Worm (Caenorhabditis elegans) whole organism, L1 larva: ENCODE measurements around the gene rsu-1.
A peak's percentile ranks its signal among the peaks of the same experiment; 100 is the strongest.

ENCODE experiments used
- C16A3.4 ChIP-seq: fragments of 150-350 bp; optimal IDR thresholded peaks from 2 replicates; lab custom pipeline; 2014; ENCODE audit warnings: missing biosample characterization, missing genetic modification characterization
- C34B4.2 ChIP-seq: sonication (generic microtip); optimal IDR thresholded peaks from 2 replicates; lab custom pipeline; 2017; ENCODE audit warnings: mild to moderate bottlenecking, missing genetic modification characterization, missing compliant biosample characterization
- ama-1 ChIP-seq: fragments of 150-350 bp; optimal IDR thresholded peaks from 2 replicates; lab custom pipeline; 2014
- ceh-63 ChIP-seq: fragments of 200-800 bp; sonication (Bioruptor generic); optimal IDR thresholded peaks from 2 replicates; lab custom pipeline; 2018; ENCODE audit warnings: mild to moderate bottlenecking, missing genetic modification characterization, missing compliant biosample characterization
- ceh-88 ChIP-seq: fragments of 200-800 bp; sonication (Bioruptor generic); IDR thresholded peaks from 2 replicates; pipeline ENCODE4 v1.3.6; 2022; ENCODE audit warnings: missing genetic modification characterization, missing compliant biosample characterization
- ceh-90 ChIP-seq: sonication (generic microtip); optimal IDR thresholded peaks from 2 replicates; lab custom pipeline; 2016; ENCODE audit warnings: missing genetic modification characterization, missing compliant biosample characterization
- dpl-1 ChIP-seq, 3 experiments: fragments of 150-350 bp in 2 of 3; sonication (generic microtip) in 1 of 3; optimal IDR thresholded peaks; 2 replicates each; lab custom pipeline; 2014 to 2017; ENCODE audit warnings: missing biosample characterization in 3 of 3, missing genetic modification characterization in 3 of 3, missing genetic modification reagents in 3 of 3
- dsc-1 ChIP-seq: sonication (generic microtip); optimal IDR thresholded peaks from 2 replicates; lab custom pipeline; 2016; ENCODE audit warnings: mild to moderate bottlenecking, missing genetic modification characterization, missing compliant biosample characterization
- efl-1 ChIP-seq, 4 experiments: fragments of 150-350 bp; optimal IDR thresholded peaks in 3 of 4; peaks in 1 of 4; 1 replicate in 1 of 4; 2 replicates in 3 of 4; lab custom pipeline; 2014; ENCODE audit warnings: missing biosample characterization in 2 of 4, missing genetic modification characterization in 2 of 4, missing genetic modification reagents in 2 of 4
- egl-27 ChIP-seq, 2 experiments: fragments of 150-350 bp in 1 of 2; sonication (generic microtip); optimal IDR thresholded peaks; 3 replicates each; lab custom pipeline; 2017 to 2018; ENCODE audit warnings: missing biosample characterization in 2 of 2, missing genetic modification characterization in 2 of 2, missing genetic modification reagents in 2 of 2
- fkh-4 ChIP-seq: sonication (generic microtip); optimal IDR thresholded peaks from 2 replicates; lab custom pipeline; 2016; ENCODE audit warnings: missing compliant biosample characterization, missing genetic modification characterization, borderline replicate concordance
- fkh-8 ChIP-seq: sonication (generic microtip); optimal IDR thresholded peaks from 2 replicates; lab custom pipeline; 2016; ENCODE audit warnings: mild to moderate bottlenecking, missing genetic modification characterization, missing compliant biosample characterization
- fos-1 ChIP-seq: fragments of 150-350 bp; optimal IDR thresholded peaks from 2 replicates; lab custom pipeline; 2014; ENCODE audit warnings: missing biosample characterization, missing genetic modification characterization
- hlh-17 ChIP-seq: fragments of 200-800 bp; sonication (Bioruptor generic); optimal IDR thresholded peaks from 2 replicates; lab custom pipeline; 2018; ENCODE audit warnings: missing genetic modification characterization, mild to moderate bottlenecking, missing compliant biosample characterization, moderate library complexity, borderline replicate concordance
- hlh-4 ChIP-seq: sonication (generic microtip); optimal IDR thresholded peaks from 2 replicates; lab custom pipeline; 2016; ENCODE audit warnings: mild to moderate bottlenecking, missing genetic modification characterization, missing compliant biosample characterization
- isw-1 ChIP-seq: fragments of 200-800 bp; sonication (Bioruptor generic); IDR thresholded peaks from 2 replicates; pipeline ENCODE4 v1.3.6; 2022; ENCODE audit warnings: missing genetic modification characterization, missing compliant biosample characterization
- jun-1 ChIP-seq: fragments of 150-350 bp; optimal IDR thresholded peaks from 2 replicates; lab custom pipeline; 2014; ENCODE audit warnings: missing biosample characterization, missing genetic modification reagents, missing genetic modification characterization
- lin-35 ChIP-seq, 2 experiments: fragments of 150-350 bp; optimal IDR thresholded peaks; 2 replicates each; lab custom pipeline; 2014; ENCODE audit warnings: missing biosample characterization in 2 of 2, missing genetic modification characterization in 2 of 2, missing genetic modification reagents in 2 of 2
- mab-9 ChIP-seq: fragments of 200-800 bp; sonication (Bioruptor generic); IDR thresholded peaks from 2 replicates; pipeline ENCODE4 v1.3.6; 2022; ENCODE audit warnings: missing genetic modification reagents, missing genetic modification characterization, missing compliant biosample characterization
- mef-2 ChIP-seq: fragments of 150-350 bp; optimal IDR thresholded peaks from 2 replicates; lab custom pipeline; 2014; ENCODE audit warnings: missing biosample characterization, missing genetic modification characterization
- nhr-11 ChIP-seq: fragments of 150-350 bp; optimal IDR thresholded peaks from 2 replicates; lab custom pipeline; 2014; ENCODE audit warnings: missing biosample characterization, missing genetic modification characterization
- nhr-12 ChIP-seq: sonication (generic microtip); optimal IDR thresholded peaks from 2 replicates; lab custom pipeline; 2017; ENCODE audit warnings: missing biosample characterization, missing genetic modification characterization
- nhr-19 ChIP-seq: fragments of 200-800 bp; sonication (Bioruptor generic); conservative IDR thresholded peaks from 2 replicates; pipeline ENCODE4 v1.3.6; 2022; ENCODE audit warnings: missing genetic modification characterization, missing compliant biosample characterization
- nhr-237 ChIP-seq: fragments of 150-350 bp; optimal IDR thresholded peaks from 2 replicates; lab custom pipeline; 2014; ENCODE audit warnings: missing biosample characterization, missing genetic modification characterization
- nhr-47 ChIP-seq: sonication (generic microtip); optimal IDR thresholded peaks from 2 replicates; lab custom pipeline; 2016; ENCODE audit warnings: mild to moderate bottlenecking, missing genetic modification characterization, moderate library complexity, missing compliant biosample characterization
- nhr-71 ChIP-seq: sonication (generic microtip); optimal IDR thresholded peaks from 2 replicates; lab custom pipeline; 2016; ENCODE audit warnings: mild to moderate bottlenecking, missing genetic modification characterization, moderate library complexity, missing compliant biosample characterization
- nhr-77 ChIP-seq: fragments of 150-350 bp; optimal IDR thresholded peaks from 2 replicates; lab custom pipeline; 2014; ENCODE audit warnings: missing biosample characterization, missing genetic modification characterization
- nhr-84 ChIP-seq: sonication (generic microtip); optimal IDR thresholded peaks from 2 replicates; lab custom pipeline; 2017; ENCODE audit warnings: missing biosample characterization, missing genetic modification characterization
- pag-3 ChIP-seq: sonication (generic microtip); optimal IDR thresholded peaks from 2 replicates; lab custom pipeline; 2017; ENCODE audit warnings: missing genetic modification characterization, mild to moderate bottlenecking, missing compliant biosample characterization, antibody characterized with exemption, borderline replicate concordance; ENCODE audit not compliant: insufficient read depth
- pax-3 ChIP-seq: fragments of 200-800 bp; sonication (Bioruptor generic); optimal IDR thresholded peaks from 2 replicates; lab custom pipeline; 2018; ENCODE audit warnings: mild to moderate bottlenecking, missing genetic modification characterization, moderate library complexity, missing compliant biosample characterization
- pqm-1 ChIP-seq: sonication (generic microtip); optimal IDR thresholded peaks from 3 replicates; lab custom pipeline; 2017; ENCODE audit warnings: missing biosample characterization, missing genetic modification characterization
- rnt-1 ChIP-seq: sonication (generic microtip); optimal IDR thresholded peaks from 2 replicates; lab custom pipeline; 2016; ENCODE audit warnings: mild to moderate bottlenecking, missing genetic modification characterization, moderate library complexity, missing compliant biosample characterization
- skn-1 ChIP-seq: fragments of 150-350 bp; optimal IDR thresholded peaks from 2 replicates; lab custom pipeline; 2014; ENCODE audit warnings: missing biosample characterization, missing genetic modification characterization
- snu-23 ChIP-seq: sonication (generic microtip); optimal IDR thresholded peaks from 2 replicates; lab custom pipeline; 2016; ENCODE audit warnings: missing genetic modification characterization, missing compliant biosample characterization
- sox-4 ChIP-seq: sonication (generic microtip); optimal IDR thresholded peaks from 2 replicates; lab custom pipeline; 2016; ENCODE audit warnings: missing genetic modification characterization, missing compliant biosample characterization
- sptf-1 ChIP-seq: fragments of 150-350 bp; optimal IDR thresholded peaks from 2 replicates; lab custom pipeline; 2014; ENCODE audit warnings: missing biosample characterization, missing genetic modification characterization
- sup-37 ChIP-seq: fragments of 200-800 bp; sonication (Bioruptor generic); optimal IDR thresholded peaks from 2 replicates; lab custom pipeline; 2018; ENCODE audit warnings: mild to moderate bottlenecking, missing genetic modification characterization, missing compliant biosample characterization
- swsn-7 ChIP-seq: sonication (generic microtip); optimal IDR thresholded peaks from 2 replicates; lab custom pipeline; 2016; ENCODE audit warnings: missing genetic modification characterization, missing compliant biosample characterization
- tbx-2 ChIP-seq: sonication (generic microtip); optimal IDR thresholded peaks from 2 replicates; lab custom pipeline; 2016; ENCODE audit warnings: missing genetic modification characterization, missing compliant biosample characterization
- unc-130 ChIP-seq: fragments of 150-350 bp; optimal IDR thresholded peaks from 2 replicates; lab custom pipeline; 2017; ENCODE audit warnings: missing biosample characterization, missing genetic modification characterization, inconsistent platforms
- unc-30 ChIP-seq: sonication (generic microtip); optimal IDR thresholded peaks from 2 replicates; lab custom pipeline; 2017; ENCODE audit warnings: missing biosample characterization, missing genetic modification characterization
- unc-86 ChIP-seq: sonication (generic microtip); optimal IDR thresholded peaks from 2 replicates; lab custom pipeline; 2016; ENCODE audit warnings: missing genetic modification characterization, missing compliant biosample characterization
- unc-98 ChIP-seq: fragments of 200-800 bp; sonication (Bioruptor generic); IDR thresholded peaks from 2 replicates; pipeline ENCODE4 v1.3.6; 2022; ENCODE audit warnings: missing genetic modification characterization, missing compliant biosample characterization
- vab-15 ChIP-seq: sonication (generic microtip); optimal IDR thresholded peaks from 2 replicates; lab custom pipeline; 2017; ENCODE audit warnings: missing genotype, mild to moderate bottlenecking, missing genetic modification characterization, missing compliant biosample characterization
- zag-1 ChIP-seq: fragments of 150-350 bp; optimal IDR thresholded peaks from 2 replicates; lab custom pipeline; 2014; ENCODE audit warnings: missing biosample characterization, missing genetic modification characterization
- ztf-4 ChIP-seq: fragments of 150-350 bp; optimal IDR thresholded peaks from 2 replicates; lab custom pipeline; 2014; ENCODE audit warnings: missing biosample characterization, missing genetic modification characterization

The rsu-1 gene

DNA sequence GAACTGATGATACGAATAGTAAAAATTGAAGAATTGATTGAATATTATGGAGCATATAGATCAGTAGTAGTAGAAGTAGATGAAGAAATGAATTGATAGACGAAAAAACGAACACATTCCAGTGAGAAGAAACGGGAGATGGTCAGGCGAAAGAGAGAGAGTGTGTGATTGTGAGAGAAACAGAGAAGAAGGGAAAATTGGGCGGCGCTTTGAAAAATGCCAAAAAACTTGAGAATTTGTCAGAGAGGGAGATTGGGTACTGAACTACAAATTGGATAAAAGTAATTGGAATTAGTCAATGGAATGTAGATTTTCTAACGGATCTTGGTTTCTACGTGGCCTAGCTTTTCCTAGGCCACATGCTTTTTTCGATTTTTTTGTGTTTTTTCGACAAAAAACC lies 16.4 kb downstream of the rsu-1 start, which contains the start of gene C34C12.7:
C34C12.7 (minus strand) TSS at position 118 of the 400 bp plus-strand sequence.
- TF ChIP-seq pag-3 (tag; lab: Kevin White, UChicago): no peak
- TF ChIP-seq ama-1 (lab: Kevin White, UChicago): no peak
- no peak for TF ChIP-seq unc-30
- no peak for TF ChIP-seq jun-1 (tag; lab: Kevin White, UChicago)
- peak in 1 of 3 experiments; percentile 10 for TF ChIP-seq dpl-1 (GFP tag; optimal IDR thresholded peaks at IDR 0.05; lab: Kevin White, UChicago)
- peak in 1 of 2 experiments; percentile 35 for TF ChIP-seq lin-35 (GFP tag; optimal IDR thresholded peaks at IDR 0.05; lab: Kevin White, UChicago)
- no peak for TF ChIP-seq pax-3 (tag; lab: Kevin White, UChicago)
- no peak for TF ChIP-seq unc-130 (tag; lab: Kevin White, UChicago)
- no peak for TF ChIP-seq efl-1 (optimal IDR thresholded peaks at IDR 0.05; lab: Kevin White, UChicago)
- TF ChIP-seq efl-1 (GFP tag; optimal IDR thresholded peaks at IDR 0.05 in 1 of 2; lab: Kevin White, UChicago): peak; percentile 50 to 91
- TF ChIP-seq C16A3.4: no peak
- TF ChIP-seq nhr-11 (tag; lab: Kevin White, UChicago): no peak

- TF ChIP-seq nhr-237 (tag; lab: Kevin White, UChicago): no peak
- no peak for TF ChIP-seq lin-35 (GFP tag; optimal IDR thresholded peaks at IDR 0.05; lab: Kevin White, UChicago)
- TF ChIP-seq nhr-77 (tag; lab: Kevin White, UChicago): no peak
- no peak for TF ChIP-seq sup-37 (GFP tag; lab: Kevin White, UChicago)
- no peak for TF ChIP-seq sox-4 (tag; lab: Kevin White, UChicago)
- TF ChIP-seq pqm-1: no peak
- no peak for TF ChIP-seq pag-3 (tag; lab: Kevin White, UChicago)
- TF ChIP-seq snu-23 (GFP tag; lab: Kevin White, UChicago): no peak
- no peak for TF ChIP-seq nhr-84
- TF ChIP-seq dsc-1 (tag; lab: Kevin White, UChicago): no peak
- no peak for TF ChIP-seq vab-15
- TF ChIP-seq fos-1 (tag; lab: Kevin White, UChicago): no peak
- TF ChIP-seq unc-86 (tag; lab: Kevin White, UChicago): no peak
- no peak for TF ChIP-seq C34B4.2
- no peak for TF ChIP-seq ama-1 (lab: Kevin White, UChicago)
- TF ChIP-seq zag-1: no peak
- TF ChIP-seq unc-98 (GFP tag; lab: Robert Waterston, UW): no peak
- no peak for TF ChIP-seq hlh-17 (GFP tag; lab: Kevin White, UChicago)
- TF ChIP-seq ztf-4: no peak
Observed at ce11 chrIII:3493138-3493537, 21.3 kb downstream of the rsu-1 start, which contains the start of gene gly-14. TSS of gene gly-14 (minus strand) at chrIII:3493238.

DNA sequence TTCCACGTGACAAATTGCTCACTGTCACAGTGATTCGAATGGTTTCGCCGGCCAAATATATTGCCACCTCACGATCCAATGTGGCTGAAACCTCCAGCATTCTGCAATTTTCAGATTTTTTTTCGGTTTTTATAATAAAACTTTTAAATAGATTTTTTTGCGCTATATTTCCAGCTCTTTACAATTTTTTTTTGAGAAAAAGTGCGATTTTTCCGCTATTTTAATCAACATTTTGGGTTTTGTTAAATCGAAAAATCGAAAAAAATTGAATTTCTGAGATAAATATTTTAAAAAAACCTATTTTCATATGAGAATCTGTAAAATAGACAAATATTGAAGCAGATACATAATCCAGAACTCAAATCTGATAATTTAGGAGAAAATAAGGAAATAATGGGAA lies 27.2 kb downstream of the rsu-1 start, which contains the start of gene M01F1.9:
M01F1.9 (minus strand) TSS at position 101 of the 400 bp plus-strand sequence.
- TF ChIP-seq efl-1 (optimal IDR thresholded peaks at IDR 0.05; lab: Kevin White, UChicago) (no peak), efl-1 (GFP tag; optimal IDR thresholded peaks at IDR 0.05 in 1 of 2; lab: Kevin White, UChicago) (peak in 1 of 2 experiments; percentile 54), fkh-4 (tag; lab: Kevin White, UChicago) (no peak)

DNA sequence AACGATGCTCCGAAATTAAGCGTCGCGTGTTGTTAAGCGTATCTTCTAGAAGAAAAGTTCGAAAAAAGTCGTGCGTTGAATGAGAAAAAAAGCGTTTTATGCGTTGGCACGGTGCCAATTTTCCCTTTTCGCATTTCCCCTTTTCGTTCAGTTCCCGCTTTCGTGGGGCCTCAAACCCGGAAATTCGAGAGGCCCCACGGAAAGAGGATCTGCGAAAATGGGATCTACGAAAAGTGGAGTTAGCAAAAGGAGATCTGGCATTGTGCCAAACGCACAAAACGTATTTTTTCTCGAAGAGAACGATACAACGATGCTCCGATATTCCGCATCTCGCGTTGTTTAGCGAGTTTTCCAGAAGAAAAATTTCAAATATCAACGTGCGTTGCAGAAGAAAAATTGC lies 28.0 kb downstream of the rsu-1 start:
- TF ChIP-seq mab-9 (no peak), tbx-2 (tag; lab: Kevin White, UChicago) (peak; percentile 42), ceh-88 (GFP tag; lab: Robert Waterston, UW) (no peak), nhr-71 (tag; lab: Kevin White, UChicago) (peak; percentile 33), ceh-63 (GFP tag; lab: Kevin White, UChicago) (peak; percentile 20), nhr-47 (tag; lab: Kevin White, UChicago) (peak; percentile 52), dsc-1 (tag; lab: Kevin White, UChicago) (no peak), sptf-1 (tag; lab: Kevin White, UChicago) (no peak), isw-1 (GFP tag; lab: Robert Waterston, UW) (peak; percentile 31), nhr-19 (GFP tag; lab: Robert Waterston, UW) (peak; percentile 40; the same call in 1 of the 2 replicates), skn-1 (tag; lab: Kevin White, UChicago) (no peak), fkh-8 (tag; lab: Kevin White, UChicago) (peak; percentile 23), ztf-4 (no peak), nhr-77 (tag; lab: Kevin White, UChicago) (no peak), rnt-1 (tag; lab: Kevin White, UChicago) (peak; percentile 60), ama-1 (lab: Kevin White, UChicago) (no peak), nhr-12 (tag; lab: Kevin White, UChicago) (no peak), ceh-90 (tag; lab: Kevin White, UChicago) (no peak), efl-1 (optimal IDR thresholded peaks at IDR 0.05; lab: Kevin White, UChicago) (peak; percentile 22 to 80), efl-1 (GFP tag; optimal IDR thresholded peaks at IDR 0.05 in 1 of 2; lab: Kevin White, UChicago) (peak; percentile 1 to 39), hlh-4 (tag; lab: Kevin White, UChicago) (no peak), pax-3 (tag; lab: Kevin White, UChicago) (peak; percentile 39), egl-27 (tag; optimal IDR thresholded peaks at IDR 0.05; lab: Kevin White, UChicago) (no peak), unc-86 (tag; lab: Kevin White, UChicago) (peak; percentile 31), mef-2 (tag; lab: Kevin White, UChicago) (no peak), swsn-7 (tag; lab: Kevin White, UChicago) (peak; percentile 3)
